Worm (Caenorhabditis elegans) whole organism, L4 larva: Measurements from ENCODE around the gene dmsr-7.

Experiments
- D1046.2 ChIP-seq: fragments of 200-800 bp; sonication (Bioruptor generic); IDR thresholded peaks from 2 replicates; pipeline ENCODE4 v1.3.6; 2022; ENCODE audit warnings: missing genetic modification characterization, missing compliant biosample characterization
- F37D6.2 ChIP-seq: sonication (generic microtip); optimal IDR thresholded peaks from 2 replicates; lab custom pipeline; 2016; ENCODE audit warnings: mild to moderate bottlenecking, missing genetic modification characterization, missing compliant biosample characterization
- F44E2.7 ChIP-seq: fragments of 200-800 bp; sonication (Bioruptor generic); IDR thresholded peaks from 2 replicates; pipeline ENCODE4 v2.1.2; 2022; ENCODE audit warnings: missing genetic modification characterization, missing compliant biosample characterization
- F49E8.2 ChIP-seq: sonication (generic microtip); optimal IDR thresholded peaks from 2 replicates; lab custom pipeline; 2016; ENCODE audit warnings: missing compliant biosample characterization, mild to moderate bottlenecking, missing genetic modification characterization, borderline replicate concordance
- T26A8.4 ChIP-seq: fragments of 200-800 bp; sonication (Bioruptor generic); IDR thresholded peaks from 2 replicates; pipeline ENCODE4 v1.3.6; 2022; ENCODE audit warnings: missing genetic modification characterization, missing compliant biosample characterization
- Y5F2A.4 ChIP-seq: fragments of 200-800 bp; sonication (Bioruptor generic); optimal IDR thresholded peaks from 2 replicates; lab custom pipeline; 2018; ENCODE audit warnings: mild to moderate bottlenecking, missing genetic modification characterization, missing compliant biosample characterization
- ZK337.2 ChIP-seq: fragments of 200-800 bp; sonication (Bioruptor generic); IDR thresholded peaks from 2 replicates; pipeline ENCODE4 v1.3.6; 2022; ENCODE audit warnings: missing genetic modification reagents, missing genetic modification characterization, missing compliant biosample characterization
- ZK546.5 ChIP-seq, 2 experiments: sonication (generic microtip); optimal IDR thresholded peaks; 2 replicates each; lab custom pipeline; 2017; ENCODE audit warnings: missing biosample characterization in 2 of 2, missing genetic modification characterization in 2 of 2
- aha-1 ChIP-seq: fragments of 150-350 bp; peaks from one replicate; lab custom pipeline; 2014; ENCODE audit warnings: missing biosample characterization, missing genetic modification characterization
- arid-1 ChIP-seq: fragments of 200-800 bp; sonication (Bioruptor generic); conservative IDR thresholded peaks from 2 replicates; pipeline ENCODE4 v1.3.6; 2022; ENCODE audit warnings: missing genetic modification reagents, missing genetic modification characterization, missing compliant biosample characterization
- attf-4 ChIP-seq: sonication (generic microtip); optimal IDR thresholded peaks from 3 replicates; lab custom pipeline; 2017; ENCODE audit warnings: missing biosample characterization, missing genetic modification characterization
- daf-19 ChIP-seq: fragments of 200-800 bp; sonication (Bioruptor generic); conservative IDR thresholded peaks from 2 replicates; pipeline ENCODE4 v1.3.6; 2022; ENCODE audit warnings: missing genetic modification characterization, missing compliant biosample characterization
- dmd-6 ChIP-seq: fragments of 200-800 bp; sonication (Bioruptor generic); IDR thresholded peaks from 2 replicates; pipeline ENCODE4 v1.3.6; 2022; ENCODE audit warnings: missing genetic modification reagents, missing genetic modification characterization, missing compliant biosample characterization
- dve-1 ChIP-seq: sonication (generic microtip); optimal IDR thresholded peaks from 2 replicates; lab custom pipeline; 2017; ENCODE audit warnings: antibody characterized with exemption, mild to moderate bottlenecking, missing genetic modification characterization, missing compliant biosample characterization; ENCODE audit not compliant: insufficient read depth
- fos-1 ChIP-seq: fragments of 150-350 bp; optimal IDR thresholded peaks from 2 replicates; lab custom pipeline; 2014; ENCODE audit warnings: missing biosample characterization, missing genetic modification characterization
- hif-1 ChIP-seq, 2 experiments: sonication (generic microtip); optimal IDR thresholded peaks; 2 replicates each; lab custom pipeline; 2016 to 2017; ENCODE audit warnings: missing compliant biosample characterization in 2 of 2, missing genetic modification characterization in 2 of 2, missing genetic modification reagents in 2 of 2, missing genotype in 2 of 2, mild to moderate bottlenecking in 1 of 2
- hlh-30 ChIP-seq: sonication (generic microtip); optimal IDR thresholded peaks from 2 replicates; lab custom pipeline; 2017; ENCODE audit warnings: antibody characterized with exemption, mild to moderate bottlenecking, missing genetic modification characterization, missing compliant biosample characterization; ENCODE audit not compliant: insufficient read depth
- hmg-1.1 ChIP-seq: fragments of 200-800 bp; sonication (Bioruptor generic); IDR thresholded peaks from 2 replicates; pipeline ENCODE4 v1.3.6; 2022; ENCODE audit warnings: missing genetic modification reagents, missing genetic modification characterization, missing compliant biosample characterization
- jun-1 ChIP-seq: fragments of 150-350 bp; optimal IDR thresholded peaks from 2 replicates; lab custom pipeline; 2014; ENCODE audit warnings: missing biosample characterization, missing genetic modification reagents, missing genetic modification characterization
- lim-7 ChIP-seq: fragments of 200-800 bp; sonication (Bioruptor generic); IDR thresholded peaks from 2 replicates; pipeline ENCODE4 v1.3.6; 2022; ENCODE audit warnings: missing genetic modification characterization, missing compliant biosample characterization
- lin-13 ChIP-seq: fragments of 150-350 bp; optimal IDR thresholded peaks from 2 replicates; lab custom pipeline; 2014; ENCODE audit warnings: missing biosample characterization, missing genetic modification reagents, missing genetic modification characterization
- lin-15B ChIP-seq: fragments of 150-350 bp; sonication (generic microtip); optimal IDR thresholded peaks from 3 replicates; lab custom pipeline; 2014; ENCODE audit warnings: missing biosample characterization, missing genetic modification characterization
- madf-9 ChIP-seq: fragments of 200-800 bp; sonication (Bioruptor generic); conservative IDR thresholded peaks from 2 replicates; pipeline ENCODE4 v1.3.6; 2022; ENCODE audit warnings: missing genetic modification reagents, missing genetic modification characterization, missing compliant biosample characterization
- mep-1 ChIP-seq: fragments of 150-350 bp; sonication (generic microtip); optimal IDR thresholded peaks from 3 replicates; lab custom pipeline; 2014; ENCODE audit warnings: missing biosample characterization, missing genetic modification characterization
- mes-2 ChIP-seq: sonication (generic microtip); optimal IDR thresholded peaks from 2 replicates; lab custom pipeline; 2016; ENCODE audit warnings: missing genotype, mild to moderate bottlenecking, missing genetic modification characterization, missing compliant biosample characterization; ENCODE audit not compliant: poor library complexity, severe bottlenecking
- mxl-3 ChIP-seq: fragments of 200-800 bp; sonication (Bioruptor generic); optimal IDR thresholded peaks from 2 replicates; lab custom pipeline; 2018; ENCODE audit warnings: mild to moderate bottlenecking, missing genetic modification characterization, missing compliant biosample characterization
- nhr-102 ChIP-seq: sonication (generic microtip); optimal IDR thresholded peaks from 2 replicates; lab custom pipeline; 2016; ENCODE audit warnings: mild to moderate bottlenecking, missing genetic modification characterization, moderate library complexity, missing compliant biosample characterization
- nhr-11 ChIP-seq: fragments of 150-350 bp; optimal IDR thresholded peaks from 2 replicates; lab custom pipeline; 2014; ENCODE audit warnings: missing biosample characterization, missing genetic modification characterization
- nhr-111 ChIP-seq: fragments of 200-800 bp; sonication (Bioruptor generic); optimal IDR thresholded peaks from 2 replicates; lab custom pipeline; 2018; ENCODE audit warnings: mild to moderate bottlenecking, missing genetic modification characterization, missing compliant biosample characterization
- nhr-237 ChIP-seq: sonication (generic microtip); optimal IDR thresholded peaks from 2 replicates; lab custom pipeline; 2017; ENCODE audit warnings: missing biosample characterization, missing genetic modification characterization
- nhr-28 ChIP-seq: fragments of 150-350 bp; optimal IDR thresholded peaks from 2 replicates; lab custom pipeline; 2014; ENCODE audit warnings: missing biosample characterization, missing genetic modification characterization
- nhr-6 ChIP-seq: fragments of 150-350 bp; optimal IDR thresholded peaks from 2 replicates; lab custom pipeline; 2014; ENCODE audit warnings: missing biosample characterization, missing genetic modification characterization
- php-3 ChIP-seq: fragments of 200-800 bp; sonication (Bioruptor generic); IDR thresholded peaks from 2 replicates; pipeline ENCODE4 v1.3.6; 2022; ENCODE audit warnings: missing genetic modification reagents, missing genetic modification characterization, missing compliant biosample characterization
- set-16 ChIP-seq: fragments of 200-800 bp; sonication (Bioruptor generic); IDR thresholded peaks from 2 replicates; pipeline ENCODE4 v1.3.6; 2022; ENCODE audit warnings: missing genetic modification reagents, missing genetic modification characterization, missing compliant biosample characterization
- skn-1 ChIP-seq: fragments of 150-350 bp; optimal IDR thresholded peaks from 2 replicates; lab custom pipeline; 2014; ENCODE audit warnings: missing biosample characterization, missing genetic modification characterization
- snpc-4 ChIP-seq: fragments of 150-350 bp; optimal IDR thresholded peaks from 2 replicates; lab custom pipeline; 2014; ENCODE audit warnings: missing biosample characterization, missing genetic modification characterization
- spr-1 ChIP-seq: sonication (generic microtip); optimal IDR thresholded peaks from 2 replicates; lab custom pipeline; 2016; ENCODE audit warnings: mild to moderate bottlenecking, missing genetic modification characterization, missing compliant biosample characterization
- unc-39 ChIP-seq: sonication (generic microtip); optimal IDR thresholded peaks from 2 replicates; lab custom pipeline; 2017; ENCODE audit warnings: missing biosample characterization, missing genetic modification characterization
- zag-1 ChIP-seq: fragments of 150-350 bp; optimal IDR thresholded peaks from 2 replicates; lab custom pipeline; 2014; ENCODE audit warnings: missing biosample characterization, missing genetic modification characterization
- zip-2 ChIP-seq: fragments of 150-350 bp; optimal IDR thresholded peaks from 2 replicates; lab custom pipeline; 2014; ENCODE audit warnings: missing biosample characterization, missing genetic modification characterization
- ztf-7 ChIP-seq: fragments of 150-350 bp; optimal IDR thresholded peaks from 2 replicates; lab custom pipeline; 2014; ENCODE audit warnings: missing biosample characterization, missing genetic modification characterization

The dmsr-7 gene

DNA sequence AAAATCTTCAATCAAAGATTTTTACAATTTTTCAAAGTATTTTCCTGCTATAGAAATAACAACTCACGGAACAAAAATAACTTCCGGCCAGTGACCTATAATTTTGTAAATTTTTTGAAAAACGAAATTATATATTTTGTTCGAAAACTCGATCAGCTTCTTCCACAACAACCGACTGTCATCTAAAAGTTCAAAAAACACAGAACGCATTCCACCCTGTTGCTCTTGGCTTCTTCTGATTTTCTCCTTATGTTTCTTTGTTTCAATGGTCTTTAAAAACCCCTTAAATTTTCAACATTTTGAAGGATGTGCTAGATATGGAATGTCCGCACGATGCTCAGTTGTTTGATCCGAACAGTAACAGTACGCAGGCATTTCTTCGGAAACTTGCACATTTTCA is at the start of gene dmsr-7:
TSS of gene dmsr-7 (plus strand) at position 301 of the 400 bp plus-strand sequence.
- TF ChIP-seq php-3 (GFP tag; lab: Robert Waterston, UW) (no peak), D1046.2 (GFP tag; lab: Robert Waterston, UW) (no peak), dve-1 (tag; lab: Kevin White, UChicago) (no peak), F49E8.2 (tag; lab: Kevin White, UChicago) (no peak), zag-1 (tag; lab: Kevin White, UChicago) (no peak), mxl-3 (GFP tag; lab: Kevin White, UChicago) (no peak), fos-1 (tag; lab: Kevin White, UChicago) (no peak), snpc-4 (no peak), mep-1 (tag; lab: Kevin White, UChicago) (no peak), hmg-1.1 (GFP tag; lab: Robert Waterston, UW) (no peak), F37D6.2 (no peak), madf-9 (GFP tag; lab: Robert Waterston, UW) (no peak), lin-13 (GFP tag; lab: Kevin White, UChicago) (no peak), arid-1 (GFP tag; lab: Robert Waterston, UW) (no peak)

DNA sequence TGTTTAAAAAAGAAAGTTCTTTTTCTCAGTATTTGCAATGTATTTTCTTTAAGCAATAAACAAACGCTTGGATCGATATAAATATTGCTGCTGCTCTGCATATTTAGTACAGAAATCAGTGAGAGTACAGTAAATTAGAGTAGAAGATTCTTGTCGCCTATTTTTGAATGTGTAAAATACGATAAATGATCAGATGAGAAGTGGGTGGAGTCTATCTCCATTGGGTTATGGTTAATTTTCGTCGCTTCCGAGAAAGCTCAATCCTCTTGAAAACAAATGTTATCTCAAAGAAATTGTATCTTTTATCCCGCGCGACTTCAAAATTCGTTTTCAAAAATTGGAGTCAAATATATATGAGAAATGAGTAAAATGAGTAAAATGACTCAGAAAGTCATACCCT is 46.4 kb upstream of the dmsr-7 start, which contains the start of gene nhr-216:
TSS of gene nhr-216 (minus strand) at position 101 of the 400 bp plus-strand sequence.
- TF ChIP-seq aha-1: peak; percentile 71
- TF ChIP-seq nhr-111 (GFP tag; lab: Kevin White, UChicago): no peak

DNA sequence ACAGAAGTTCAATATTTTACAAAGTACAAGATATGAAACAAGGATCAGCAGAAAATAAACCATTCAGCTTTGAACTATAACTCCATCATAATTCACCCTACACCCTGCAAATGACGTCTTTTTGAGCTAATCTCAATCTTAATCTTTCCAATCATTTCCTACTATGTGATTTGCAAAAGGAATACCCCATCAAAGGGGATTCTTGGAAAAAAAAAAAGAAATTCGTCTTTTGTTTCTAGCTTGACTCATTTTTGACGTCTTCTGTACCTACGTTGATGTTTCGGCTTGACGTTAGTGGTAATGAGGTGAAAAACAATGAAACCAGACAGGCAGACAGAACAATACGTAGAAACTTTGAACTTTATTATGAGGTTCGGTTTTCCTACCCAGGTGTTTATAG is 42.9 kb upstream of the dmsr-7 start:
- no peak for TF ChIP-seq zip-2 (tag; lab: Kevin White, UChicago)
- TF ChIP-seq lim-7 (GFP tag; lab: Robert Waterston, UW): no peak
- no peak for TF ChIP-seq attf-4 (tag; lab: Kevin White, UChicago)
- TF ChIP-seq mxl-3 (GFP tag; lab: Kevin White, UChicago): no peak
- no peak for TF ChIP-seq ZK337.2
- no peak for TF ChIP-seq nhr-237
- TF ChIP-seq nhr-11 (tag; lab: Kevin White, UChicago): no peak
- TF ChIP-seq ZK546.5 (tag; optimal IDR thresholded peaks at IDR 0.05; lab: Kevin White, UChicago): no peak
- no peak for TF ChIP-seq dmd-6 (GFP tag; lab: Robert Waterston, UW)
- no peak for TF ChIP-seq arid-1 (GFP tag; lab: Robert Waterston, UW)
- no peak for TF ChIP-seq hlh-30 (tag; lab: Kevin White, UChicago)
- no peak for TF ChIP-seq nhr-102 (tag; lab: Kevin White, UChicago)
- TF ChIP-seq mes-2 (tag; lab: Kevin White, UChicago): no peak
- no peak for TF ChIP-seq hif-1 (tag; optimal IDR thresholded peaks at IDR 0.05; lab: Kevin White, UChicago)

DNA sequence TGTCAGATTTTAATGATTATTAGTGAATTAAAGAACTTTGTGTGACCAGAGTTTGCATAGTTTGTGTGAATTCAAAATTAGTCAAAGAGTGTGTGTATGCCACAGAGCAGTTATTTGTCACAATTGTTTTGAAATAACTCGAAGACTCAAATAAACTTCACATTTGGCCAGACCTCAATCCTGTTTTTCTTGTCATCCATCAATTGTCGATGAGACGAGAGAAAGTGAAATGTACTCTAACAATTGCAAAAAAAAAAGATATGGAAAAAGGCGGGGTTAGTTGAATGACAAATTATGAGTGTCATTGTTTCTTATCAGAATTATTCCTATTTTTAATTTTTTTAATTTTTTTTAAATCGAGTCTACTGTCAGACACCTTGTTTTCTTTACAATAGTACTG is 40.3 kb upstream of the dmsr-7 start, which contains the start of gene T09D3.8:
TSS of gene T09D3.8 (plus strand) at position 301 of the 400 bp plus-strand sequence.
- TF ChIP-seq T26A8.4 (GFP tag; lab: Robert Waterston, UW): no peak
- no peak for TF ChIP-seq nhr-28 (tag; lab: Kevin White, UChicago)
- no peak for TF ChIP-seq unc-39 (tag; lab: Kevin White, UChicago)
- no peak for TF ChIP-seq F49E8.2 (tag; lab: Kevin White, UChicago)
- no peak for TF ChIP-seq ztf-7 (tag; lab: Kevin White, UChicago)
- no peak for TF ChIP-seq Y5F2A.4 (GFP tag; lab: Kevin White, UChicago)
- no peak for TF ChIP-seq set-16 (GFP tag; lab: Robert Waterston, UW)
- no peak for TF ChIP-seq nhr-6 (tag; lab: Kevin White, UChicago)
- no peak for TF ChIP-seq spr-1 (tag; lab: Kevin White, UChicago)
- TF ChIP-seq hmg-1.1 (GFP tag; lab: Robert Waterston, UW): no peak
- no peak for TF ChIP-seq skn-1 (tag; lab: Kevin White, UChicago)
- TF ChIP-seq lin-15B (tag; lab: Kevin White, UChicago): no peak
- TF ChIP-seq jun-1: no peak
- TF ChIP-seq daf-19 (GFP tag; lab: Robert Waterston, UW): no peak
- TF ChIP-seq F44E2.7 (GFP tag; lab: Robert Waterston, UW): no peak
